Worm (Caenorhabditis elegans) whole organism, young adult: ENCODE data around the gene nhr-260.

Experiments
- B0336.3 ChIP-seq: fragments of 200-800 bp; sonication (Bioruptor generic); IDR thresholded peaks from 2 replicates; pipeline ENCODE4 v1.3.6; 2022; ENCODE audit warnings: missing genetic modification characterization, missing compliant biosample characterization
- C06A6.2 ChIP-seq: fragments of 200-800 bp; sonication (Bioruptor generic); conservative IDR thresholded peaks from 2 replicates; pipeline ENCODE4 v1.3.6; 2022; ENCODE audit warnings: missing genetic modification characterization, missing compliant biosample characterization
- C17E4.6 ChIP-seq: fragments of 200-800 bp; sonication (Bioruptor generic); IDR thresholded peaks from 2 replicates; pipeline ENCODE4 v1.3.6; 2022; ENCODE audit warnings: missing genetic modification reagents, missing genetic modification characterization, missing compliant biosample characterization
- F10E7.11 ChIP-seq: sonication (generic microtip); optimal IDR thresholded peaks from 2 replicates; lab custom pipeline; 2017; ENCODE audit warnings: mild to moderate bottlenecking, missing genetic modification characterization, moderate library complexity, missing compliant biosample characterization
- F33H1.4 ChIP-seq: fragments of 200-800 bp; sonication (Bioruptor generic); IDR thresholded peaks from 2 replicates; pipeline ENCODE4 v1.3.6; 2022; ENCODE audit warnings: missing genetic modification reagents, missing genetic modification characterization, missing compliant biosample characterization
- K11D2.4 ChIP-seq: fragments of 200-800 bp; sonication (Bioruptor generic); IDR thresholded peaks from 2 replicates; pipeline ENCODE4 v1.3.6; 2022; ENCODE audit warnings: missing genetic modification reagents, missing genetic modification characterization, missing compliant biosample characterization
- K12H6.12 ChIP-seq: fragments of 200-800 bp; sonication (Bioruptor generic); optimal IDR thresholded peaks from 2 replicates; lab custom pipeline; 2018; ENCODE audit warnings: mild to moderate bottlenecking, missing genetic modification characterization, missing compliant biosample characterization
- T26A5.8 ChIP-seq: sonication (generic microtip); optimal IDR thresholded peaks from 2 replicates; lab custom pipeline; 2016; ENCODE audit warnings: missing genetic modification characterization, missing compliant biosample characterization
- Y53F4B.3 ChIP-seq: fragments of 200-800 bp; sonication (Bioruptor generic); IDR thresholded peaks from 2 replicates; pipeline ENCODE4 v1.3.6; 2022; ENCODE audit warnings: missing genetic modification reagents, missing genetic modification characterization, missing compliant biosample characterization
- Y79H2A.3 ChIP-seq: fragments of 200-800 bp; sonication (Bioruptor generic); conservative IDR thresholded peaks from 2 replicates; pipeline ENCODE4 v1.3.6; 2022; ENCODE audit warnings: missing genetic modification reagents, missing genetic modification characterization, missing compliant biosample characterization
- ceh-100 ChIP-seq: fragments of 200-800 bp; sonication (Bioruptor generic); IDR thresholded peaks from 2 replicates; pipeline ENCODE4 v1.3.6; 2022; ENCODE audit warnings: missing genetic modification reagents, missing genetic modification characterization, missing compliant biosample characterization
- ceh-58 ChIP-seq: fragments of 200-800 bp; sonication (Bioruptor generic); IDR thresholded peaks from 2 replicates; pipeline ENCODE4 v1.3.6; 2022; ENCODE audit warnings: missing genetic modification characterization, missing compliant biosample characterization
- ceh-79 ChIP-seq: sonication (generic microtip); optimal IDR thresholded peaks from 2 replicates; lab custom pipeline; 2017; ENCODE audit warnings: mild to moderate bottlenecking, missing genetic modification characterization, missing compliant biosample characterization
- ceh-91 ChIP-seq: fragments of 200-800 bp; sonication (Bioruptor generic); IDR thresholded peaks from 2 replicates; pipeline ENCODE4 v1.3.6; 2022; ENCODE audit warnings: missing genetic modification reagents, missing genetic modification characterization, missing compliant biosample characterization
- chd-7 ChIP-seq: sonication (generic microtip); optimal IDR thresholded peaks from 2 replicates; lab custom pipeline; 2016; ENCODE audit warnings: mild to moderate bottlenecking, missing genetic modification characterization, moderate library complexity, missing compliant biosample characterization
- die-1 ChIP-seq: sonication (generic microtip); optimal IDR thresholded peaks from 2 replicates; lab custom pipeline; 2016; ENCODE audit warnings: missing genotype, mild to moderate bottlenecking, missing genetic modification characterization, missing compliant biosample characterization
- dpff-1 ChIP-seq: sonication (generic microtip); optimal IDR thresholded peaks from 2 replicates; lab custom pipeline; 2017; ENCODE audit warnings: mild to moderate bottlenecking, missing genetic modification characterization, missing compliant biosample characterization
- dpl-1 ChIP-seq: fragments of 150-350 bp; optimal IDR thresholded peaks from 2 replicates; lab custom pipeline; 2014; ENCODE audit warnings: missing biosample characterization, missing genetic modification reagents, missing genetic modification characterization
- egrh-3 ChIP-seq: fragments of 200-800 bp; sonication (Bioruptor generic); IDR thresholded peaks from 2 replicates; pipeline ENCODE4 v1.3.6; 2022; ENCODE audit warnings: missing genetic modification reagents, missing genetic modification characterization, missing compliant biosample characterization
- him-1 ChIP-seq: sonication (generic microtip); optimal IDR thresholded peaks from 2 replicates; lab custom pipeline; 2016; ENCODE audit warnings: missing genotype, missing genetic modification reagents, missing genetic modification characterization, missing compliant biosample characterization
- hmg-1.2 ChIP-seq: fragments of 200-800 bp; sonication (Bioruptor generic); IDR thresholded peaks from 2 replicates; pipeline ENCODE4 v1.3.6; 2022; ENCODE audit warnings: missing genetic modification reagents, missing genetic modification characterization, missing compliant biosample characterization
- hsf-1 ChIP-seq: fragments of 200-800 bp; sonication (Bioruptor generic); IDR thresholded peaks from 2 replicates; pipeline ENCODE4 v1.3.6; 2022; ENCODE audit warnings: missing genetic modification reagents, missing genetic modification characterization, missing compliant biosample characterization
- lin-26 ChIP-seq: fragments of 200-800 bp; sonication (Bioruptor generic); IDR thresholded peaks from 2 replicates; pipeline ENCODE4 v1.3.6; 2022; ENCODE audit warnings: missing genetic modification reagents, missing genetic modification characterization, missing compliant biosample characterization
- lin-35 ChIP-seq, 3 experiments: fragments of 150-350 bp in 2 of 3; sonication (generic microtip) in 1 of 3; optimal IDR thresholded peaks; 2 replicates each; lab custom pipeline; 2014 to 2018; ENCODE audit warnings: missing biosample characterization in 3 of 3, missing genetic modification characterization in 3 of 3, missing genetic modification reagents in 3 of 3
- lin-40 ChIP-seq: sonication (generic microtip); optimal IDR thresholded peaks from 2 replicates; lab custom pipeline; 2016; ENCODE audit warnings: missing genetic modification characterization, mild to moderate bottlenecking, missing compliant biosample characterization, missing genotype, missing genetic modification reagents
- lsl-1 ChIP-seq: fragments of 200-800 bp; sonication (Bioruptor generic); optimal IDR thresholded peaks from 2 replicates; lab custom pipeline; 2018; ENCODE audit warnings: mild to moderate bottlenecking, missing genetic modification characterization, moderate library complexity, missing compliant biosample characterization
- lsy-27 ChIP-seq: sonication (generic microtip); optimal IDR thresholded peaks from 2 replicates; lab custom pipeline; 2017; ENCODE audit warnings: missing genetic modification characterization, mild to moderate bottlenecking, missing compliant biosample characterization, antibody characterized with exemption, missing genotype, borderline replicate concordance; ENCODE audit not compliant: insufficient read depth
- madf-10 ChIP-seq: sonication (generic microtip); optimal IDR thresholded peaks from 2 replicates; lab custom pipeline; 2016; ENCODE audit warnings: mild to moderate bottlenecking, missing genetic modification characterization, missing compliant biosample characterization
- madf-3 ChIP-seq: fragments of 200-800 bp; sonication (Bioruptor generic); IDR thresholded peaks from 2 replicates; pipeline ENCODE4 v1.3.6; 2022; ENCODE audit warnings: missing genetic modification reagents, missing genetic modification characterization, missing compliant biosample characterization
- madf-6 ChIP-seq: fragments of 200-800 bp; sonication (Bioruptor generic); IDR thresholded peaks from 2 replicates; pipeline ENCODE4 v1.3.6; 2022; ENCODE audit warnings: missing genetic modification reagents, missing genetic modification characterization, missing compliant biosample characterization
- mcd-1 ChIP-seq: fragments of 200-800 bp; sonication (Bioruptor generic); IDR thresholded peaks from 2 replicates; pipeline ENCODE4 v1.3.6; 2022; ENCODE audit warnings: missing genetic modification reagents, missing genetic modification characterization, missing compliant biosample characterization
- mxl-1 ChIP-seq: sonication (generic microtip); optimal IDR thresholded peaks from 2 replicates; lab custom pipeline; 2016; ENCODE audit warnings: missing genetic modification characterization, missing compliant biosample characterization
- nfyb-1 ChIP-seq: fragments of 200-800 bp; sonication (Bioruptor generic); IDR thresholded peaks from 2 replicates; pipeline ENCODE4 v1.3.6; 2022; ENCODE audit warnings: missing genetic modification reagents, missing genetic modification characterization, missing compliant biosample characterization
- nhr-120 ChIP-seq: fragments of 200-800 bp; sonication (Bioruptor generic); IDR thresholded peaks from 2 replicates; pipeline ENCODE4 v1.3.6; 2022; ENCODE audit warnings: missing genetic modification characterization, missing compliant biosample characterization
- nhr-27 ChIP-seq: fragments of 200-800 bp; sonication (Bioruptor generic); optimal IDR thresholded peaks from 2 replicates; lab custom pipeline; 2018; ENCODE audit warnings: mild to moderate bottlenecking, missing genetic modification characterization, moderate library complexity, missing compliant biosample characterization
- rcor-1 ChIP-seq: fragments of 200-800 bp; sonication (Bioruptor generic); IDR thresholded peaks from 2 replicates; pipeline ENCODE4 v1.3.6; 2022; ENCODE audit warnings: missing genetic modification reagents, missing genetic modification characterization, missing compliant biosample characterization
- repo-1 ChIP-seq: sonication (generic microtip); optimal IDR thresholded peaks from 2 replicates; lab custom pipeline; 2017; ENCODE audit warnings: mild to moderate bottlenecking, missing genetic modification characterization, missing compliant biosample characterization
- sea-2 ChIP-seq: fragments of 200-800 bp; sonication (Bioruptor generic); IDR thresholded peaks from 2 replicates; pipeline ENCODE4 v1.3.6; 2022; ENCODE audit warnings: missing genetic modification characterization, missing compliant biosample characterization
- snpc-4 ChIP-seq, 5 experiments: fragments of 150-350 bp in 1 of 5; sonication (generic microtip) in 4 of 5; optimal IDR thresholded peaks; 2 replicates each; lab custom pipeline; 2014 to 2018; ENCODE audit warnings: missing genetic modification characterization in 5 of 5, missing biosample characterization in 3 of 5, antibody characterized with exemption in 2 of 5, mild to moderate bottlenecking in 2 of 5, missing compliant biosample characterization in 2 of 5, missing genotype in 2 of 5, moderate library complexity in 2 of 5, missing genetic modification reagents in 1 of 5
- unc-130 ChIP-seq: sonication (generic microtip); optimal IDR thresholded peaks from 2 replicates; lab custom pipeline; 2016; ENCODE audit warnings: missing genetic modification reagents, missing genetic modification characterization, missing compliant biosample characterization
- xnd-1 ChIP-seq: sonication (generic microtip); optimal IDR thresholded peaks from 2 replicates; lab custom pipeline; 2016; ENCODE audit warnings: missing genotype, missing genetic modification reagents, missing genetic modification characterization, missing compliant biosample characterization
- zim-3 ChIP-seq: sonication (generic microtip); optimal IDR thresholded peaks from 2 replicates; lab custom pipeline; 2017; ENCODE audit warnings: mild to moderate bottlenecking, missing genetic modification characterization, moderate library complexity, missing compliant biosample characterization
- ztf-18 ChIP-seq: sonication (generic microtip); optimal IDR thresholded peaks from 2 replicates; lab custom pipeline; 2016; ENCODE audit warnings: missing genotype, mild to moderate bottlenecking, missing genetic modification characterization, missing compliant biosample characterization
- ztf-22 ChIP-seq: fragments of 200-800 bp; sonication (Bioruptor generic); optimal IDR thresholded peaks from 2 replicates; lab custom pipeline; 2018; ENCODE audit warnings: mild to moderate bottlenecking, missing genetic modification characterization, moderate library complexity, missing compliant biosample characterization
- ztf-26 ChIP-seq: sonication (generic microtip); optimal IDR thresholded peaks from 2 replicates; lab custom pipeline; 2017; ENCODE audit warnings: missing genetic modification characterization, missing compliant biosample characterization
- ztf-28 ChIP-seq: fragments of 200-800 bp; sonication (Bioruptor generic); IDR thresholded peaks from 2 replicates; pipeline ENCODE4 v1.3.6; 2022; ENCODE audit warnings: missing genetic modification reagents, missing genetic modification characterization, missing compliant biosample characterization

nhr-260 gene

ce11 chrV:1480841-1481240 is 30.6 kb downstream of the nhr-260 start:
- TF ChIP-seq hmg-1.2 (GFP tag; lab: Robert Waterston, UW) (no peak), K12H6.12 (tag; lab: Kevin White, UChicago) (peak; percentile 37)

ce11 chrV:1476841-1477240 is 34.6 kb downstream of the nhr-260 start:
- TF ChIP-seq C06A6.2 (no peak), B0336.3 (GFP tag; lab: Robert Waterston, UW) (no peak), ztf-18 (no peak), repo-1 (no peak), dpl-1 (GFP tag; lab: Kevin White, UChicago) (no peak), ceh-79 (tag; lab: Kevin White, UChicago) (no peak), him-1 (peak; percentile 1), K12H6.12 (tag; lab: Kevin White, UChicago) (no peak), ceh-91 (GFP tag; lab: Robert Waterston, UW) (peak; percentile 42), K11D2.4 (no peak), lin-35 (GFP tag; optimal IDR thresholded peaks at IDR 0.05; lab: Kevin White, UChicago) (no peak), madf-6 (GFP tag; lab: Robert Waterston, UW) (peak; percentile 26), rcor-1 (0 out of 2 replicates have a peak, but pooled peaks have one; percentile 5), ztf-26 (tag; lab: Kevin White, UChicago) (no peak), lsl-1 (peak; percentile 77), T26A5.8 (tag; lab: Kevin White, UChicago) (no peak), ceh-58 (GFP tag; lab: Robert Waterston, UW) (no peak), lin-40 (no peak), hsf-1 (GFP tag; lab: Robert Waterston, UW) (no peak), xnd-1 (tag; lab: Kevin White, UChicago) (peak; percentile 33), chd-7 (tag; lab: Kevin White, UChicago) (no peak), nhr-27 (tag; lab: Kevin White, UChicago) (no peak), nhr-120 (GFP tag; lab: Robert Waterston, UW) (no peak), die-1 (tag; lab: Kevin White, UChicago) (no peak), dpff-1 (tag; lab: Kevin White, UChicago) (no peak), madf-10 (tag; lab: Kevin White, UChicago) (no peak), ztf-22 (GFP tag; lab: Kevin White, UChicago) (no peak), ztf-28 (no peak), C17E4.6 (GFP tag; lab: Robert Waterston, UW) (no peak), lsy-27 (tag; lab: Kevin White, UChicago) (no peak), mcd-1 (0 out of 2 replicates have a peak, but pooled peaks have one; percentile 3), F10E7.11 (tag; lab: Kevin White, UChicago) (no peak), sea-2 (GFP tag; lab: Robert Waterston, UW) (no peak), ceh-100 (GFP tag; lab: Robert Waterston, UW) (no peak), egrh-3 (GFP tag; lab: Robert Waterston, UW) (no peak), Y53F4B.3 (GFP tag; lab: Robert Waterston, UW) (no peak), nfyb-1 (GFP tag; lab: Robert Waterston, UW) (no peak), madf-3 (GFP tag; lab: Robert Waterston, UW) (no peak), lin-26 (GFP tag; lab: Robert Waterston, UW) (no peak), mxl-1 (tag; lab: Kevin White, UChicago) (no peak), snpc-4 (GFP tag; optimal IDR thresholded peaks at IDR 0.05; lab: Kevin White, UChicago) (no peak), snpc-4 (tag; optimal IDR thresholded peaks at IDR 0.05; lab: Kevin White, UChicago) (no peak), zim-3 (no peak), F33H1.4 (GFP tag; lab: Robert Waterston, UW) (peak; percentile 60), unc-130 (no peak), Y79H2A.3 (GFP tag; lab: Robert Waterston, UW) (no peak)
